Fruit fly (Drosophila melanogaster): Measurements from ENCODE around the gene IFT57.

DNA sequence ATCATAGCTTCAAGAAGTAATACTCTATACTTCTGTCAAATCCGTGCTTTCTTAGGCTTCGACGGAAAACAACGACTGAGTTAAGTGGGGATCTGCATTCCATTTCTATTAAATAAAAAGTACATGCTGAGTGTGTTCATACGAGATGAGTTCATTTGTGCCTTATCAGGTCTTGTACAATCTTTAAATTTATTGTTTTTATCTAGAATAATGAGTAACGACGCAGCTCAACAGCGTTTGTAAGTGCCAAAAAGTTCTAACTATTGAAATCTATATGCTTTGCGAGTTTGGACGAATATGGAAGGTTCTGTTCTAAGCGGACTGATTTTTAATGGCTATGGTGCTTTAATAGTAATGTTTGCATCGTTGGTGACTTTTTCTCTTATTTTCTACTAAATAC lies 6.6 kb upstream of the IFT57 start, which contains the start of gene Sr-CIV:
- no peak for TF ChIP-seq h (optimal IDR thresholded peaks at IDR 0.05)
- TF ChIP-seq psq (optimal IDR thresholded peaks at IDR 0.05) = no peak
